Worm (Caenorhabditis elegans) whole organism, L4 larva: ENCODE data around the gene nop-1.

ENCODE experiments used
- D1046.2 ChIP-seq: fragments of 200-800 bp; sonication (Bioruptor generic); IDR thresholded peaks from 2 replicates; pipeline ENCODE4 v1.3.6; 2022; ENCODE audit warnings: missing genetic modification characterization, missing compliant biosample characterization
- F37D6.2 ChIP-seq: sonication (generic microtip); optimal IDR thresholded peaks from 2 replicates; lab custom pipeline; 2016; ENCODE audit warnings: mild to moderate bottlenecking, missing genetic modification characterization, missing compliant biosample characterization
- T26A8.4 ChIP-seq: fragments of 200-800 bp; sonication (Bioruptor generic); IDR thresholded peaks from 2 replicates; pipeline ENCODE4 v1.3.6; 2022; ENCODE audit warnings: missing genetic modification characterization, missing compliant biosample characterization
- Y48G9A.11 ChIP-seq: fragments of 200-800 bp; sonication (Bioruptor generic); IDR thresholded peaks from 2 replicates; pipeline ENCODE4 v1.3.6; 2022; ENCODE audit warnings: missing genetic modification reagents, missing genetic modification characterization, missing compliant biosample characterization
- Y75B8A.6 ChIP-seq: fragments of 200-800 bp; sonication (Bioruptor generic); IDR thresholded peaks from 2 replicates; pipeline ENCODE4 v1.3.6; 2022; ENCODE audit warnings: missing genetic modification reagents, missing genetic modification characterization, missing compliant biosample characterization
- ZK546.5 ChIP-seq, 2 experiments: sonication (generic microtip); optimal IDR thresholded peaks; 2 replicates each; lab custom pipeline; 2017; ENCODE audit warnings: missing biosample characterization in 2 of 2, missing genetic modification characterization in 2 of 2
- aly-2 ChIP-seq: sonication (generic microtip); optimal IDR thresholded peaks from 2 replicates; lab custom pipeline; 2018; ENCODE audit warnings: missing biosample characterization, missing genetic modification characterization
- arid-1 ChIP-seq: fragments of 200-800 bp; sonication (Bioruptor generic); conservative IDR thresholded peaks from 2 replicates; pipeline ENCODE4 v1.3.6; 2022; ENCODE audit warnings: missing genetic modification reagents, missing genetic modification characterization, missing compliant biosample characterization
- ceh-44 ChIP-seq: fragments of 200-800 bp; sonication (Bioruptor generic); IDR thresholded peaks from 2 replicates; pipeline ENCODE4 v1.3.6; 2022; ENCODE audit warnings: missing genetic modification reagents, missing genetic modification characterization, missing compliant biosample characterization
- ceh-62 ChIP-seq: sonication (generic microtip); optimal IDR thresholded peaks from 2 replicates; lab custom pipeline; 2017; ENCODE audit warnings: missing biosample characterization, missing genetic modification characterization
- ces-1 ChIP-seq: fragments of 150-350 bp; sonication (generic microtip); optimal IDR thresholded peaks from 4 replicates; lab custom pipeline; 2014; ENCODE audit warnings: missing biosample characterization, missing genetic modification reagents, missing genetic modification characterization
- ctbp-1 ChIP-seq: fragments of 200-800 bp; sonication (Bioruptor generic); IDR thresholded peaks from 2 replicates; pipeline ENCODE4 v1.3.6; 2022; ENCODE audit warnings: missing genetic modification reagents, missing genetic modification characterization, missing compliant biosample characterization
- daf-12 ChIP-seq: fragments of 150-350 bp; optimal IDR thresholded peaks from 2 replicates; lab custom pipeline; 2014; ENCODE audit warnings: missing biosample characterization, missing genetic modification reagents, missing genetic modification characterization
- dpl-1 ChIP-seq: fragments of 150-350 bp; optimal IDR thresholded peaks from 2 replicates; lab custom pipeline; 2014; ENCODE audit warnings: missing biosample characterization, missing genetic modification reagents, missing genetic modification characterization
- duxl-1 ChIP-seq: sonication (generic microtip); optimal IDR thresholded peaks from 2 replicates; lab custom pipeline; 2016; ENCODE audit warnings: mild to moderate bottlenecking, missing genetic modification characterization, moderate library complexity, missing compliant biosample characterization; ENCODE audit not compliant: poor library complexity
- egl-43 ChIP-seq: fragments of 200-800 bp; sonication (Bioruptor generic); IDR thresholded peaks from 2 replicates; pipeline ENCODE4 v1.3.6; 2022; ENCODE audit warnings: missing genetic modification reagents, missing genetic modification characterization, missing compliant biosample characterization
- fos-1 ChIP-seq: fragments of 150-350 bp; optimal IDR thresholded peaks from 2 replicates; lab custom pipeline; 2014; ENCODE audit warnings: missing biosample characterization, missing genetic modification characterization
- hif-1 ChIP-seq, 2 experiments: sonication (generic microtip); optimal IDR thresholded peaks; 2 replicates each; lab custom pipeline; 2016 to 2017; ENCODE audit warnings: missing compliant biosample characterization in 2 of 2, missing genetic modification characterization in 2 of 2, missing genetic modification reagents in 2 of 2, missing genotype in 2 of 2, mild to moderate bottlenecking in 1 of 2
- jun-1 ChIP-seq: fragments of 150-350 bp; optimal IDR thresholded peaks from 2 replicates; lab custom pipeline; 2014; ENCODE audit warnings: missing biosample characterization, missing genetic modification reagents, missing genetic modification characterization
- lin-1 ChIP-seq: fragments of 200-800 bp; sonication (Bioruptor generic); IDR thresholded peaks from 2 replicates; pipeline ENCODE4 v1.3.6; 2022; ENCODE audit warnings: missing genetic modification reagents, missing genetic modification characterization, missing compliant biosample characterization
- lin-38 ChIP-seq: fragments of 200-800 bp; sonication (Bioruptor generic); IDR thresholded peaks from 2 replicates; pipeline ENCODE4 v1.3.6; 2022; ENCODE audit warnings: missing genetic modification reagents, missing genetic modification characterization, missing compliant biosample characterization
- lsy-2 ChIP-seq, 2 experiments: fragments of 150-350 bp in 1 of 2; sonication (generic microtip) in 1 of 2; optimal IDR thresholded peaks; 2 replicates each; lab custom pipeline; 2014 to 2017; ENCODE audit warnings: missing biosample characterization in 2 of 2, missing genetic modification characterization in 2 of 2
- madf-5 ChIP-seq, 2 experiments: fragments of 200-800 bp; sonication (Bioruptor generic); IDR thresholded peaks; 2 replicates each; pipeline ENCODE4 v1.3.6; 2022; ENCODE audit warnings: missing compliant biosample characterization in 2 of 2, missing genetic modification characterization in 2 of 2
- madf-9 ChIP-seq: fragments of 200-800 bp; sonication (Bioruptor generic); conservative IDR thresholded peaks from 2 replicates; pipeline ENCODE4 v1.3.6; 2022; ENCODE audit warnings: missing genetic modification reagents, missing genetic modification characterization, missing compliant biosample characterization
- mdl-1 ChIP-seq, 2 experiments: fragments of 150-350 bp in 1 of 2; sonication (generic microtip) in 1 of 2; optimal IDR thresholded peaks; 2 replicates each; lab custom pipeline; 2014 to 2017; ENCODE audit warnings: missing biosample characterization in 2 of 2, missing genetic modification characterization in 2 of 2
- mep-1 ChIP-seq: fragments of 150-350 bp; sonication (generic microtip); optimal IDR thresholded peaks from 3 replicates; lab custom pipeline; 2014; ENCODE audit warnings: missing biosample characterization, missing genetic modification characterization
- mes-2 ChIP-seq: sonication (generic microtip); optimal IDR thresholded peaks from 2 replicates; lab custom pipeline; 2016; ENCODE audit warnings: missing genotype, mild to moderate bottlenecking, missing genetic modification characterization, missing compliant biosample characterization; ENCODE audit not compliant: poor library complexity, severe bottlenecking
- mxl-2 ChIP-seq: fragments of 200-800 bp; sonication (Bioruptor generic); conservative IDR thresholded peaks from 2 replicates; pipeline ENCODE4 v1.3.6; 2022; ENCODE audit warnings: missing genetic modification reagents, missing genetic modification characterization, missing compliant biosample characterization
- nhr-10 ChIP-seq: fragments of 150-350 bp; optimal IDR thresholded peaks from 2 replicates; lab custom pipeline; 2014; ENCODE audit warnings: missing biosample characterization, missing genetic modification characterization
- nhr-11 ChIP-seq: fragments of 150-350 bp; optimal IDR thresholded peaks from 2 replicates; lab custom pipeline; 2014; ENCODE audit warnings: missing biosample characterization, missing genetic modification characterization
- nhr-28 ChIP-seq: fragments of 150-350 bp; optimal IDR thresholded peaks from 2 replicates; lab custom pipeline; 2014; ENCODE audit warnings: missing biosample characterization, missing genetic modification characterization
- nhr-41 ChIP-seq: fragments of 200-800 bp; sonication (Bioruptor generic); IDR thresholded peaks from 2 replicates; pipeline ENCODE4 v1.3.6; 2022; ENCODE audit warnings: missing genetic modification reagents, missing genetic modification characterization, missing compliant biosample characterization
- nhr-42 ChIP-seq: fragments of 200-800 bp; sonication (Bioruptor generic); IDR thresholded peaks from 2 replicates; pipeline ENCODE4 v1.3.6; 2022; ENCODE audit warnings: missing genetic modification characterization, missing compliant biosample characterization
- nhr-76 ChIP-seq: fragments of 150-350 bp; optimal IDR thresholded peaks from 2 replicates; lab custom pipeline; 2014; ENCODE audit warnings: missing biosample characterization, missing genetic modification characterization
- nhr-77 ChIP-seq: fragments of 150-350 bp; optimal IDR thresholded peaks from 2 replicates; lab custom pipeline; 2014; ENCODE audit warnings: missing biosample characterization, missing genetic modification characterization
- pha-4 ChIP-seq, 2 experiments: fragments of 150-350 bp in 1 of 2; fragments of 200-800 bp in 1 of 2; sonication (Bioruptor generic) in 1 of 2; IDR thresholded peaks in 1 of 2; optimal IDR thresholded peaks in 1 of 2; 2 replicates each; pipeline versions ENCODE4 v1.3.6 to Lab custom; 2014 to 2022; ENCODE audit warnings: missing genetic modification characterization in 2 of 2, missing genetic modification reagents in 2 of 2, missing biosample characterization in 1 of 2, missing compliant biosample characterization in 1 of 2
- rbr-2 ChIP-seq: sonication (generic microtip); optimal IDR thresholded peaks from 2 replicates; lab custom pipeline; 2016; ENCODE audit warnings: missing genotype, missing genetic modification characterization, missing compliant biosample characterization
- set-16 ChIP-seq: fragments of 200-800 bp; sonication (Bioruptor generic); IDR thresholded peaks from 2 replicates; pipeline ENCODE4 v1.3.6; 2022; ENCODE audit warnings: missing genetic modification reagents, missing genetic modification characterization, missing compliant biosample characterization
- skn-1 ChIP-seq: fragments of 150-350 bp; optimal IDR thresholded peaks from 2 replicates; lab custom pipeline; 2014; ENCODE audit warnings: missing biosample characterization, missing genetic modification characterization
- spr-1 ChIP-seq: sonication (generic microtip); optimal IDR thresholded peaks from 2 replicates; lab custom pipeline; 2016; ENCODE audit warnings: mild to moderate bottlenecking, missing genetic modification characterization, missing compliant biosample characterization
- unc-39 ChIP-seq: sonication (generic microtip); optimal IDR thresholded peaks from 2 replicates; lab custom pipeline; 2017; ENCODE audit warnings: missing biosample characterization, missing genetic modification characterization
- unc-62 ChIP-seq, 3 experiments: fragments of 150-350 bp in 1 of 3; sonication (generic microtip); optimal IDR thresholded peaks in 2 of 3; peaks in 1 of 3; 1 replicate in 1 of 3; 2 replicates in 2 of 3; lab custom pipeline; 2014 to 2017; ENCODE audit warnings: missing biosample characterization in 3 of 3, missing genetic modification characterization in 3 of 3, missing genetic modification reagents in 3 of 3, missing genotype in 1 of 3
- vab-7 ChIP-seq: fragments of 200-800 bp; sonication (Bioruptor generic); IDR thresholded peaks from 2 replicates; pipeline ENCODE4 v1.3.6; 2022; ENCODE audit warnings: missing genetic modification reagents, missing genetic modification characterization, missing compliant biosample characterization
- zag-1 ChIP-seq: fragments of 150-350 bp; optimal IDR thresholded peaks from 2 replicates; lab custom pipeline; 2014; ENCODE audit warnings: missing biosample characterization, missing genetic modification characterization
- zfp-2 ChIP-seq: sonication (generic microtip); optimal IDR thresholded peaks from 2 replicates; lab custom pipeline; 2016; ENCODE audit warnings: mild to moderate bottlenecking, missing genetic modification characterization, missing compliant biosample characterization
- zfp-3 ChIP-seq: fragments of 200-800 bp; sonication (Bioruptor generic); conservative IDR thresholded peaks from 2 replicates; pipeline ENCODE4 v1.3.6; 2022; ENCODE audit warnings: missing genetic modification reagents, missing genetic modification characterization, missing compliant biosample characterization
- zip-11 ChIP-seq: fragments of 200-800 bp; sonication (Bioruptor generic); IDR thresholded peaks from 2 replicates; pipeline ENCODE4 v1.3.6; 2022; ENCODE audit warnings: missing genetic modification characterization, missing compliant biosample characterization
- zip-2 ChIP-seq: fragments of 150-350 bp; optimal IDR thresholded peaks from 2 replicates; lab custom pipeline; 2014; ENCODE audit warnings: missing biosample characterization, missing genetic modification characterization
- ztf-7 ChIP-seq: fragments of 150-350 bp; optimal IDR thresholded peaks from 2 replicates; lab custom pipeline; 2014; ENCODE audit warnings: missing biosample characterization, missing genetic modification characterization

The nop-1 gene

DNA sequence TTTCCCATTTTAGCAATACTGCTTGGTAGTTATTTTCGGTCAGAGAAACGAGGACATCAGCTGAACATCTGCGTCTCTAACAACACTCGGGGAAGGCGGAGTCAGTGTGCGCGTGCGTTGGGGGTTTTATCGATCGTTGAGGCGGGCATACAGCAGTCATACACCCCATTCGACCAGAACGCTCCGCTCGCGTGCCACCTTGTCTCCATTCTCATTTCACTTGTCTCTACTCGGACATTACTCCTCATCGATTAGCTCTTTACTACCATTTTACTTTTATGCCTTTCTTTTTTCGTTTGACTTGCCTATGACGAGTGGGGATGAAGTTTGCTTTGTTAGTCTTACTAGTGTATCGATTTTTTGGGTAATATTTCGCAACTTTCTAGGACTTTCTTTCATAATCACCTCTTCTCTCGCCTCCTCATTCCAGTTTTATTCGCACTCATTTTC is 18.0 kb upstream of the nop-1 start (continued):
- TF ChIP-seq rbr-2: peak; percentile 51
- peak; percentile 50; the same call in 1 of the 2 replicates for TF ChIP-seq arid-1 (GFP tag; lab: Robert Waterston, UW)
- no peak for TF ChIP-seq daf-12 (tag; lab: Kevin White, UChicago)
- 0 out of 4 replicates have a peak, but pooled peaks of 1 of the 2 experiments have one; percentile 11 for TF ChIP-seq madf-5 (GFP tag; IDR thresholded peaks at IDR 0.05; lab: Robert Waterston, UW)
- TF ChIP-seq zip-11 (GFP tag; lab: Robert Waterston, UW): no peak
- peak; percentile 71 for TF ChIP-seq ctbp-1
- no peak for TF ChIP-seq ces-1 (GFP tag; lab: Kevin White, UChicago)
- no peak for TF ChIP-seq nhr-10 (tag; lab: Kevin White, UChicago)
- no peak for TF ChIP-seq nhr-41
- peak; percentile 50 to 60 for TF ChIP-seq lsy-2 (tag; optimal IDR thresholded peaks at IDR 0.05; lab: Kevin White, UChicago)
- TF ChIP-seq T26A8.4 (GFP tag; lab: Robert Waterston, UW): 0 out of 2 replicates have a peak, but pooled peaks have one; percentile 46
- no peak for TF ChIP-seq ztf-7
- TF ChIP-seq nhr-76 (tag; lab: Kevin White, UChicago): no peak
- TF ChIP-seq mep-1 (tag; lab: Kevin White, UChicago): peak; percentile 87
- peak; percentile 53 for TF ChIP-seq lin-38 (GFP tag; lab: Robert Waterston, UW)
- TF ChIP-seq zfp-2 (tag; lab: Kevin White, UChicago): no peak
- no peak for TF ChIP-seq Y48G9A.11 (GFP tag; lab: Robert Waterston, UW)
- peak; percentile 60 for TF ChIP-seq mes-2 (tag; lab: Kevin White, UChicago)
- no peak for TF ChIP-seq zag-1 (tag; lab: Kevin White, UChicago)
- peak; percentile 21 for TF ChIP-seq nhr-77 (tag; lab: Kevin White, UChicago)
- TF ChIP-seq lin-1 (GFP tag; lab: Robert Waterston, UW): no peak; the same call in 1 of the 2 replicates
- no peak for TF ChIP-seq ceh-44
- TF ChIP-seq D1046.2 (GFP tag; lab: Robert Waterston, UW): 0 out of 2 replicates have a peak, but pooled peaks have one; percentile 21
- no peak; the same call in 1 of the 2 replicates for TF ChIP-seq vab-7
- no peak for TF ChIP-seq F37D6.2
- no peak for TF ChIP-seq zfp-3
- peak; percentile 79 for TF ChIP-seq zip-2 (tag; lab: Kevin White, UChicago)
- no peak for TF ChIP-seq ZK546.5 (tag; optimal IDR thresholded peaks at IDR 0.05; lab: Kevin White, UChicago)
- no peak for TF ChIP-seq aly-2
- TF ChIP-seq fos-1 (tag; lab: Kevin White, UChicago): no peak
- TF ChIP-seq mxl-2 (GFP tag; lab: Robert Waterston, UW): 0 out of 2 replicates have a peak, but pooled peaks have one; percentile 28

DNA sequence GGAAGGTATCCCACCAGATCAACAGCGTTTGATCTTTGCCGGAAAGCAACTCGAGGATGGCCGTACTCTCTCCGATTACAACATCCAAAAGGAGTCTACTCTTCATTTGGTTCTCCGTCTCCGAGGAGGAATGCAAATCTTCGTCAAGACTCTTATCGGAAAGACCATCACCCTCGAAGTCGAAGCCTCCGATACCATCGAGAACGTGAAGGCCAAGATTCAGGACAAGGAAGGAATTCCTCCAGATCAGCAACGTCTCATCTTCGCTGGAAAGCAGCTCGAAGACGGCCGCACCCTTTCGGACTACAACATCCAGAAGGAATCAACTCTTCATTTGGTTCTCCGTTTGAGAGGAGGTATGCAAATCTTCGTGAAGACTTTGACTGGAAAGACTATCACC is 16.4 kb upstream of the nop-1 start:
- TF ChIP-seq pha-4 (GFP tag; IDR thresholded peaks at IDR 0.05; lab: Robert Waterston, UW) (peak; percentile 5; the same call in 1 of the 2 replicates), pha-4 (tag; optimal IDR thresholded peaks at IDR 0.05; lab: Kevin White, UChicago) (no peak), mep-1 (tag; lab: Kevin White, UChicago) (no peak), spr-1 (tag; lab: Kevin White, UChicago) (no peak), dpl-1 (GFP tag; lab: Kevin White, UChicago) (no peak), unc-39 (tag; lab: Kevin White, UChicago) (no peak), madf-9 (GFP tag; lab: Robert Waterston, UW) (no peak; the same call in 1 of the 2 replicates), nhr-42 (no peak; the same call in 1 of the 2 replicates), nhr-11 (tag; lab: Kevin White, UChicago) (no peak), ces-1 (GFP tag; lab: Kevin White, UChicago) (no peak), jun-1 (tag; lab: Kevin White, UChicago) (no peak), hif-1 (tag; optimal IDR thresholded peaks at IDR 0.05; lab: Kevin White, UChicago) (no peak), daf-12 (tag; lab: Kevin White, UChicago) (no peak), Y75B8A.6 (GFP tag; lab: Robert Waterston, UW) (no peak), ctbp-1 (0 out of 2 replicates have a peak, but pooled peaks have one; percentile 6), fos-1 (tag; lab: Kevin White, UChicago) (no peak), skn-1 (tag; lab: Kevin White, UChicago) (no peak), set-16 (GFP tag; lab: Robert Waterston, UW) (0 out of 2 replicates have a peak, but pooled peaks have one; percentile 10), ceh-62 (tag; lab: Kevin White, UChicago) (no peak), unc-62 (GFP tag; optimal IDR thresholded peaks at IDR 0.05 in 1 of 2; lab: Kevin White, UChicago) (no peak), unc-62 (tag; optimal IDR thresholded peaks at IDR 0.05; lab: Kevin White, UChicago) (no peak), egl-43 (peak; percentile 52; the same call in 1 of the 2 replicates), mdl-1 (tag; optimal IDR thresholded peaks at IDR 0.05; lab: Kevin White, UChicago) (no peak), nhr-28 (tag; lab: Kevin White, UChicago) (no peak), duxl-1 (tag; lab: Kevin White, UChicago) (no peak)
